Worm (Caenorhabditis elegans): ENCODE data around the gene trr-1.

The trr-1 gene

DNA sequence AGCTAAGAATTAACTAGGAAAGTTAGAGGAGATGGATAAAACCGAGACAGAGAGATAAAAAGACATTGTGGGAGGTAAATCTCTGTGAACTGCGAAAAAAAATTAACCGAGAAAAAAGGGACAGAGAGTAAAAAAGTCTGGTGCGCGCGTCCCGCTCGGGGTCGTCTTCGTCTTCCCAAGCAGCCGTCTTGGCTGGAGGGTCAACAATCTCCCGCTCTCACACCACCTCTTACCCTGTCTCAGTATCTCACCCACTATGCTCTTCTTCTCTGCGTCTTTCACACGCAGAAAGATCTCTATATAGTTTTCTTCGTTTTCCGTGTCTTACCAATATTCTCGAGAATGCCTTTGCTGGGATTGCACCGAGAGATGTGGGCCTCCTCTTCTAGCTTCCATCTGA lies 43.0 kb downstream of the trr-1 start (continued):
- TF ChIP-seq madf-5 (GFP tag; IDR thresholded peaks at IDR 0.05) (no peak), lin-39 (tag; optimal IDR thresholded peaks at IDR 0.05) (no peak), pqm-1 (tag; optimal IDR thresholded peaks at IDR 0.05) (no peak), fos-1 (tag; optimal IDR thresholded peaks at IDR 0.05) (no peak), nhr-111 (GFP tag; optimal IDR thresholded peaks at IDR 0.05) (no peak), ceh-32 (tag; optimal IDR thresholded peaks at IDR 0.05; ENCODE audit: poor library complexity) (no peak), pha-4 (GFP tag; IDR thresholded peaks at IDR 0.05) (no peak), pha-4 (tag; optimal IDR thresholded peaks at IDR 0.05) (no peak), daf-19 (GFP tag; conservative IDR thresholded peaks at IDR 0.05) (no peak), ctbp-1 (GFP tag; IDR thresholded peaks at IDR 0.05) (0 out of 2 replicates have a peak, but pooled peaks have one; percentile 42), mxl-3 (GFP tag; optimal IDR thresholded peaks at IDR 0.05) (peak; percentile 27), F49E8.2 (tag; optimal IDR thresholded peaks at IDR 0.05; ENCODE audit: borderline replicate concordance) (no peak), fkh-10 (GFP tag; optimal IDR thresholded peaks at IDR 0.05) (peak; percentile 29), unc-130 (GFP tag; optimal IDR thresholded peaks at IDR 0.05) (no peak), F26F4.8 (GFP tag; conservative IDR thresholded peaks at IDR 0.05) (no peak), zfp-3 (GFP tag; conservative IDR thresholded peaks at IDR 0.05) (no peak), F44E2.7 (GFP tag; IDR thresholded peaks at IDR 0.05) (no peak), Y5F2A.4 (GFP tag; optimal IDR thresholded peaks at IDR 0.05) (no peak), saeg-2 (GFP tag; IDR thresholded peaks at IDR 0.05) (no peak), snpc-1.2 (GFP tag; IDR thresholded peaks at IDR 0.05) (no peak), R02D3.7 (tag; optimal IDR thresholded peaks at IDR 0.05) (no peak), ceh-44 (GFP tag; IDR thresholded peaks at IDR 0.05) (no peak), attf-4 (tag; optimal IDR thresholded peaks at IDR 0.05) (no peak), D1046.2 (GFP tag; IDR thresholded peaks at IDR 0.05) (no peak), lin-15B (tag; optimal IDR thresholded peaks at IDR 0.05) (no peak), ama-1 (optimal IDR thresholded peaks at IDR 0.05) (no peak), lin-13 (GFP tag; optimal IDR thresholded peaks at IDR 0.05) (no peak), hlh-11 (tag; optimal IDR thresholded peaks at IDR 0.05) (peak; percentile 53), skn-1 (tag; optimal IDR thresholded peaks at IDR 0.05) (no peak), F37D6.2 (tag; optimal IDR thresholded peaks at IDR 0.05) (no peak), ceh-20 (GFP tag; IDR thresholded peaks at IDR 0.05) (no peak), tra-1 (GFP tag; IDR thresholded peaks at IDR 0.05) (no peak), ces-1 (GFP tag; optimal IDR thresholded peaks at IDR 0.05) (no peak), ceh-82 (tag; optimal IDR thresholded peaks at IDR 0.05) (no peak)

DNA sequence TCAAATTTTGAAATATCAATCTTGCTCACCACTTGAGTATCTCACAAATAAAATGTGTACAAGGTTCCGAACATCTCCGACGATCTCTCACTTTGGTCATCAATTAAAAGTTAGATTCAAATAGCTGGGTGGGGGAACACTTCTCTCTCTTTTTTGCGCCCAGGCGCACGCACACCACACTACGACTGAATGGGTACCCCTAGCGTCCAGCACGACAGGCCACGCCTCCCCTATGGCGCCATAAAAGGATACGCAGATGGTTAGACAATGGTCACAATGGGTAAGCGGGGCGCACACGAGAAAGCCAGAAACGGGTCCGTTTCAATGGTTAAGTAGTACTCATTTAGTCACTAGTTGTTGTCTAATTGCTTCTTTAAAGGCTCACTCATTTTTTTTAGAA lies 45.8 kb downstream of the trr-1 start:
- TF ChIP-seq fkh-10 (GFP tag; optimal IDR thresholded peaks at IDR 0.05) (no peak), mdl-1 (tag; optimal IDR thresholded peaks at IDR 0.05) (peak in 1 of 2 experiments; percentile 10), madf-5 (GFP tag; IDR thresholded peaks at IDR 0.05) (no peak), ctbp-1 (GFP tag; IDR thresholded peaks at IDR 0.05) (0 out of 2 replicates have a peak, but pooled peaks have one; percentile 27), mep-1 (tag; optimal IDR thresholded peaks at IDR 0.05) (peak; percentile 41), mes-2 (tag; optimal IDR thresholded peaks at IDR 0.05; ENCODE audit: poor library complexity, severe bottlenecking) (peak; percentile 21), hlh-30 (tag; optimal IDR thresholded peaks at IDR 0.05; ENCODE audit: insufficient read depth) (peak; percentile 28), hmg-1.1 (GFP tag; IDR thresholded peaks at IDR 0.05) (peak; percentile 60), unc-62 (GFP tag; optimal IDR thresholded peaks at IDR 0.05 in 1 of 2) (peak in 1 of 2 experiments; percentile 86), unc-62 (tag; optimal IDR thresholded peaks at IDR 0.05) (no peak), spr-1 (tag; optimal IDR thresholded peaks at IDR 0.05) (no peak), hlh-11 (tag; optimal IDR thresholded peaks at IDR 0.05) (peak; percentile 1)

All from whole organism, L4 larva.